Fruit fly (Drosophila melanogaster): ENCODE results near the gene Arglu1.

The Arglu1 gene

DNA sequence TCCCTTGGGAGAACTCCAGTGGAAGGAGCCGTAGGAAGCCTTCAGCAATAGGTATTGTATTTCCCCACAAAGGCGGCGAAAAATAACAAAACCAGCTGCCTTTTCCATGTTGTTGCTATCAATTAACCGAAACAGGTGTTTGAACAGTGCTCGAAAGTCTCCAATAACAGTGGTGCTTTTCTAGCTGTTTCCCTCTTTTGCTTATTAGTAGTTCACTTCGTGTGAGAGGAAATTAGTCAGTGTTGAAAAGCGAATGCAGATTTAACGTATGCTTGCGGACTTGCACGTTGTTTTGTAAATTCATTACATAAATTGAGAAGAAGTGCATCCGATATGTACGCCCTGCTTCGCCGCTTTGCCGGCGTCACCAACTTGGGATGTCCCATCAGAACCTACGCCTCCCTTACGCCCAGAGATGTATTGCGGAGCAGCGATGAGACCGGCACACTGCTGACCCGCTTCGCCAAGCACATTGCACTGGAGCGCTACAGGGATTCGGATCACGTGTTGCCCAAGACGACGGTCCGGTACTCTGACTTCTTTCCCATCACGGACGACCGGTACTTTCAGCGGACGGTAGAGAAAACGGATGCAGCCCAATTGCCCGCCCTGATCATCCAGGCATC lies 810 bp upstream of the Arglu1 start, which contains the start of the genes Datp and CG4619 (continued):
- TF ChIP-seq stc (GFP tag; IDR thresholded peaks at IDR 0.05) (no peak), CG10274 (GFP tag; optimal IDR thresholded peaks at IDR 0.05) (no peak), sens-2 (GFP tag; IDR thresholded peaks at IDR 0.05) (no peak), CG1602 (GFP tag; optimal IDR thresholded peaks at IDR 0.05) (no peak), CG34224 (GFP tag; IDR thresholded peaks at IDR 0.05; ENCODE audit: partially characterized antibody) (peak; percentile 43; the same call in 1 of the 3 replicates), CG14860 (GFP tag; IDR thresholded peaks at IDR 0.05; ENCODE audit: partially characterized antibody) (0 out of 3 replicates have a peak, but pooled peaks have one; percentile 7), cad (GFP tag; optimal IDR thresholded peaks at IDR 0.05) (no peak), CG8290 (GFP tag; optimal IDR thresholded peaks at IDR 0.05) (no peak), CG8290 (tag; optimal IDR thresholded peaks at IDR 0.05) (no peak), Blimp-1 (GFP tag; optimal IDR thresholded peaks at IDR 0.05) (no peak), CG2875 (GFP tag; optimal IDR thresholded peaks at IDR 0.05) (no peak), Optix (GFP tag; IDR thresholded peaks at IDR 0.05) (no peak), org-1 (GFP tag; optimal IDR thresholded peaks at IDR 0.05) (no peak), CG3995 (GFP tag; optimal IDR thresholded peaks at IDR 0.05) (peak; percentile 36), lab (GFP tag; optimal IDR thresholded peaks at IDR 0.05) (peak; percentile 64), CG10209 (GFP tag; optimal IDR thresholded peaks at IDR 0.05) (peak; percentile 50), Xrp1 (GFP tag; IDR thresholded peaks at IDR 0.05) (peak; percentile 31; the same call in 1 of the 2 replicates), CG33213 (GFP tag; optimal IDR thresholded peaks at IDR 0.05) (peak; percentile 64), pita (GFP tag; optimal IDR thresholded peaks at IDR 0.05) (no peak), HLHmδ (GFP tag; optimal IDR thresholded peaks at IDR 0.05) (no peak), Elba2 (GFP tag; optimal IDR thresholded peaks at IDR 0.05) (peak; percentile 61), ken (GFP tag; IDR thresholded peaks at IDR 0.05) (peak; percentile 53; the same call in 2 of the 3 replicates), CG30431 (GFP tag; optimal IDR thresholded peaks at IDR 0.05) (no peak), CG17361 (GFP tag; IDR thresholded peaks at IDR 0.05) (no peak), HmgD (GFP tag; optimal IDR thresholded peaks at IDR 0.05) (peak; percentile 66), Stat92E (GFP tag; optimal IDR thresholded peaks at IDR 0.05) (no peak), gsb (GFP tag; IDR thresholded peaks at IDR 0.05) (no peak), CG34376 (GFP tag; optimal IDR thresholded peaks at IDR 0.05) (peak; percentile 31), CG8281 (tag; optimal IDR thresholded peaks at IDR 0.05) (no peak), pum (GFP tag; optimal IDR thresholded peaks at IDR 0.05) (peak; percentile 29), odd (GFP tag; optimal IDR thresholded peaks at IDR 0.05) (no peak), Bgb (GFP tag; IDR thresholded peaks at IDR 0.05; ENCODE audit: partially characterized antibody) (peak; percentile 8; the same call in 1 of the 2 replicates), Dp (GFP tag; optimal IDR thresholded peaks at IDR 0.05) (peak; percentile 17), Pdp1 (GFP tag; optimal IDR thresholded peaks at IDR 0.05) (peak; percentile 12 to 95), ERR (GFP tag; optimal IDR thresholded peaks at IDR 0.05) (no peak), Ets97D (GFP tag; optimal IDR thresholded peaks at IDR 0.05) (peak; percentile 51), Oli (tag; optimal IDR thresholded peaks at IDR 0.05) (no peak), mirr (GFP tag; optimal IDR thresholded peaks at IDR 0.05) (peak; percentile 53), BtbVII (GFP tag; optimal IDR thresholded peaks at IDR 0.05) (no peak), CG11696 (GFP tag; IDR thresholded peaks at IDR 0.05) (no peak), pros (GFP tag; optimal IDR thresholded peaks at IDR 0.05) (no peak), tap (tag; optimal IDR thresholded peaks at IDR 0.05) (no peak), hb (GFP tag; IDR thresholded peaks at IDR 0.05; ENCODE audit: partially characterized antibody) (no peak), CG15601 (tag; optimal IDR thresholded peaks at IDR 0.05) (no peak), chinmo (GFP tag; IDR thresholded peaks at IDR 0.05; ENCODE audit: partially characterized antibody) (no peak), B-H2 (GFP tag; optimal IDR thresholded peaks at IDR 0.05) (peak; percentile 81), YL-1 (GFP tag; optimal IDR thresholded peaks at IDR 0.05) (peak; percentile 68), Lpt (GFP tag; optimal IDR thresholded peaks at IDR 0.05) (no peak), Fer3 (tag; optimal IDR thresholded peaks at IDR 0.05) (no peak), hth (optimal IDR thresholded peaks at IDR 0.05) (no peak)
